Worm (Caenorhabditis elegans) whole organism, mixed stage, embryonic: ENCODE measurements around the gene Y54G2A.32.
"Not testable (repeated sequence)": the region's sequence is repeated elsewhere in the genome, so short reads cannot be mapped to it uniquely, and the experiment has no call there.

Experiments used
- M03D4.4 ChIP-seq: sonication (generic microtip); optimal IDR thresholded peaks from 2 replicates; lab custom pipeline; 2017; ENCODE audit warnings: mild to moderate bottlenecking, missing genetic modification characterization, missing compliant biosample characterization
- bed-3 ChIP-seq: fragments of 200-800 bp; sonication (Bioruptor generic); optimal IDR thresholded peaks from 3 replicates; lab custom pipeline; 2018; ENCODE audit warnings: mild to moderate bottlenecking, missing genetic modification characterization, moderate library complexity, missing compliant biosample characterization
- blmp-1 ChIP-seq: fragments of 150-350 bp; optimal IDR thresholded peaks from 2 replicates; lab custom pipeline; 2014; ENCODE audit warnings: missing biosample characterization, missing genetic modification characterization
- ceh-39 ChIP-seq: fragments of 150-350 bp; optimal IDR thresholded peaks from 2 replicates; lab custom pipeline; 2014; ENCODE audit warnings: missing biosample characterization, missing genetic modification characterization
- ceh-43 ChIP-seq: fragments of 200-800 bp; sonication (Bioruptor generic); optimal IDR thresholded peaks from 2 replicates; lab custom pipeline; 2018; ENCODE audit warnings: mild to moderate bottlenecking, missing genetic modification characterization, moderate library complexity, missing compliant biosample characterization
- ceh-83 ChIP-seq: fragments of 200-800 bp; sonication (Bioruptor generic); optimal IDR thresholded peaks from 2 replicates; lab custom pipeline; 2018; ENCODE audit warnings: mild to moderate bottlenecking, missing genetic modification characterization, missing compliant biosample characterization
- ces-1 ChIP-seq: fragments of 150-350 bp; optimal IDR thresholded peaks from 2 replicates; lab custom pipeline; 2014; ENCODE audit warnings: missing biosample characterization, missing genetic modification reagents, missing genetic modification characterization
- cnd-1 ChIP-seq: fragments of 200-800 bp; sonication (Bioruptor generic); optimal IDR thresholded peaks from 2 replicates; lab custom pipeline; 2018; ENCODE audit warnings: mild to moderate bottlenecking, missing genetic modification characterization, missing compliant biosample characterization
- drap-1 ChIP-seq: fragments of 200-800 bp; sonication (Bioruptor generic); optimal IDR thresholded peaks from 3 replicates; lab custom pipeline; 2018; ENCODE audit warnings: mild to moderate bottlenecking, missing genetic modification characterization, missing compliant biosample characterization
- elt-1 ChIP-seq: sonication (generic microtip); optimal IDR thresholded peaks from 2 replicates; lab custom pipeline; 2017; ENCODE audit warnings: missing genetic modification characterization, mild to moderate bottlenecking, missing compliant biosample characterization, antibody characterized with exemption, moderate library complexity, borderline replicate concordance; ENCODE audit not compliant: insufficient read depth
- elt-3 ChIP-seq: fragments of 150-350 bp; optimal IDR thresholded peaks from 2 replicates; lab custom pipeline; 2014; ENCODE audit warnings: missing biosample characterization, missing genetic modification characterization
- flh-1 ChIP-seq: fragments of 200-800 bp; sonication (Bioruptor generic); optimal IDR thresholded peaks from 2 replicates; lab custom pipeline; 2018; ENCODE audit warnings: mild to moderate bottlenecking, missing genetic modification characterization, moderate library complexity, missing compliant biosample characterization
- ham-2 ChIP-seq: fragments of 200-800 bp; sonication (Bioruptor generic); optimal IDR thresholded peaks from 2 replicates; lab custom pipeline; 2018; ENCODE audit warnings: mild to moderate bottlenecking, missing genetic modification characterization, missing compliant biosample characterization
- hlh-1 ChIP-seq: fragments of 150-350 bp; optimal IDR thresholded peaks from 2 replicates; lab custom pipeline; 2014; ENCODE audit warnings: missing biosample characterization, missing genetic modification reagents, missing genetic modification characterization
- lin-13 ChIP-seq: fragments of 150-350 bp; optimal IDR thresholded peaks from 2 replicates; lab custom pipeline; 2014; ENCODE audit warnings: missing biosample characterization, missing genetic modification characterization
- lin-32 ChIP-seq: fragments of 200-800 bp; sonication (Bioruptor generic); optimal IDR thresholded peaks from 2 replicates; lab custom pipeline; 2018; ENCODE audit warnings: mild to moderate bottlenecking, missing genetic modification characterization, missing compliant biosample characterization
- lsy-2 ChIP-seq: fragments of 150-350 bp; optimal IDR thresholded peaks from 2 replicates; lab custom pipeline; 2014; ENCODE audit warnings: missing biosample characterization, missing genetic modification characterization
- mab-5 ChIP-seq: fragments of 150-350 bp; optimal IDR thresholded peaks from 2 replicates; lab custom pipeline; 2014; ENCODE audit warnings: missing biosample characterization, missing genetic modification characterization
- mep-1 ChIP-seq: fragments of 150-350 bp; optimal IDR thresholded peaks from 2 replicates; lab custom pipeline; 2017; ENCODE audit warnings: missing biosample characterization, missing genetic modification reagents, missing genetic modification characterization, inconsistent platforms
- mls-2 ChIP-seq: sonication (generic microtip); optimal IDR thresholded peaks from 2 replicates; lab custom pipeline; 2016; ENCODE audit warnings: mild to moderate bottlenecking, missing genetic modification characterization, moderate library complexity, missing compliant biosample characterization
- nhr-12 ChIP-seq: fragments of 150-350 bp; optimal IDR thresholded peaks from 2 replicates; lab custom pipeline; 2014; ENCODE audit warnings: missing biosample characterization, missing genetic modification characterization
- nhr-2 ChIP-seq: fragments of 150-350 bp; optimal IDR thresholded peaks from 2 replicates; lab custom pipeline; 2014; ENCODE audit warnings: missing biosample characterization, missing genetic modification characterization
- nhr-237 ChIP-seq: fragments of 150-350 bp; optimal IDR thresholded peaks from 2 replicates; lab custom pipeline; 2014; ENCODE audit warnings: missing biosample characterization, missing genetic modification characterization
- nhr-76 ChIP-seq: sonication (generic microtip); optimal IDR thresholded peaks from 2 replicates; lab custom pipeline; 2017; ENCODE audit warnings: missing biosample characterization, missing genetic modification characterization
- pha-4 ChIP-seq: fragments of 150-350 bp; optimal IDR thresholded peaks from 2 replicates; lab custom pipeline; 2018; ENCODE audit warnings: missing biosample characterization, missing genetic modification reagents, missing genetic modification characterization
- sem-2 ChIP-seq: fragments of 200-800 bp; sonication (Bioruptor generic); optimal IDR thresholded peaks from 2 replicates; lab custom pipeline; 2018; ENCODE audit warnings: mild to moderate bottlenecking, missing genetic modification characterization, missing compliant biosample characterization
- snpc-4 ChIP-seq: fragments of 150-350 bp; optimal IDR thresholded peaks from 2 replicates; lab custom pipeline; 2014; ENCODE audit warnings: missing biosample characterization, missing genetic modification characterization
- sptf-1 ChIP-seq: sonication (generic microtip); optimal IDR thresholded peaks from 2 replicates; lab custom pipeline; 2017; ENCODE audit warnings: mild to moderate bottlenecking, missing genetic modification characterization, moderate library complexity, missing compliant biosample characterization
- tbx-8 ChIP-seq: fragments of 200-800 bp; sonication (Bioruptor generic); optimal IDR thresholded peaks from 2 replicates; lab custom pipeline; 2018; ENCODE audit warnings: mild to moderate bottlenecking, missing genetic modification characterization, moderate library complexity, missing compliant biosample characterization
- unc-120 ChIP-seq: sonication (generic microtip); optimal IDR thresholded peaks from 2 replicates; lab custom pipeline; 2017; ENCODE audit warnings: missing genetic modification characterization, missing compliant biosample characterization; ENCODE audit not compliant: poor library complexity, severe bottlenecking
- unc-39 ChIP-seq: fragments of 150-350 bp; optimal IDR thresholded peaks from 2 replicates; lab custom pipeline; 2014; ENCODE audit warnings: missing biosample characterization, missing genetic modification characterization
- unc-62 ChIP-seq: fragments of 150-350 bp; optimal IDR thresholded peaks from 2 replicates; lab custom pipeline; 2014; ENCODE audit warnings: missing biosample characterization, missing genetic modification reagents, missing genetic modification characterization
- zip-8 ChIP-seq: fragments of 150-350 bp; optimal IDR thresholded peaks from 2 replicates; lab custom pipeline; 2014; ENCODE audit warnings: missing biosample characterization, missing genetic modification characterization
- ztf-11 ChIP-seq: fragments of 150-350 bp; optimal IDR thresholded peaks from 2 replicates; lab custom pipeline; 2014; ENCODE audit warnings: missing biosample characterization, missing genetic modification characterization

The Y54G2A.32 gene

DNA sequence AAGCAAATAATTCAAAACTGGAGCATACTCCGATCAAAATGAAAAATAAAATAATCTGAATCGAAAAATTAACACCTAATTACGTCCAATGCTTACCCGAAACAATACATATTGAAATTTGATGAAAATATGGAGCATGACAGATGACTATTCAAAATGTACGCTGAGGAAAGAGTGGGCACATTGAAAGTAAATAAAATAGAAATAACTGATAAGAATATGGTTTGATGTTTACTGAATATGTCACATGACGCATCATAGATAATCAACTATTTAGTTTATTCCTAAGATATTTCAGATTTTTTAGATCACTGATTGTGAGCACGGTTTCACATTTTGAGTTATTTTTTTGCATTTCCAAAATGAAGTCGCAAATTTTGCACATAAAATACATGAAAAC lies 5.4 kb upstream of the Y54G2A.32 start, which contains the start of gene Y54G2A.52:
TSS of gene Y54G2A.52 (minus strand) at position 348 of the 400 bp plus-strand sequence.
- no peak for TF ChIP-seq lin-32 (GFP tag; lab: Kevin White, UChicago)
- no peak for TF ChIP-seq ham-2 (GFP tag; lab: Kevin White, UChicago)
- no peak for TF ChIP-seq unc-120 (tag; lab: Kevin White, UChicago)
- TF ChIP-seq ceh-39 (tag; lab: Kevin White, UChicago): no peak
- no peak for TF ChIP-seq pha-4 (tag; lab: Kevin White, UChicago)
- TF ChIP-seq mab-5 (tag; lab: Kevin White, UChicago): no peak
- TF ChIP-seq ces-1 (GFP tag; lab: Kevin White, UChicago): no peak
- no peak for TF ChIP-seq unc-39 (tag; lab: Kevin White, UChicago)
- TF ChIP-seq snpc-4: no peak
- TF ChIP-seq lsy-2: no peak
- TF ChIP-seq ztf-11 (tag; lab: Kevin White, UChicago): no peak
- no peak for TF ChIP-seq sem-2 (GFP tag; lab: Kevin White, UChicago)
- no peak for TF ChIP-seq lin-13 (tag; lab: Kevin White, UChicago)
- no peak for TF ChIP-seq cnd-1
- TF ChIP-seq zip-8: no peak
- no peak for TF ChIP-seq flh-1 (GFP tag; lab: Kevin White, UChicago)
- no peak for TF ChIP-seq nhr-2
- no peak for TF ChIP-seq ceh-83 (GFP tag; lab: Kevin White, UChicago)

DNA sequence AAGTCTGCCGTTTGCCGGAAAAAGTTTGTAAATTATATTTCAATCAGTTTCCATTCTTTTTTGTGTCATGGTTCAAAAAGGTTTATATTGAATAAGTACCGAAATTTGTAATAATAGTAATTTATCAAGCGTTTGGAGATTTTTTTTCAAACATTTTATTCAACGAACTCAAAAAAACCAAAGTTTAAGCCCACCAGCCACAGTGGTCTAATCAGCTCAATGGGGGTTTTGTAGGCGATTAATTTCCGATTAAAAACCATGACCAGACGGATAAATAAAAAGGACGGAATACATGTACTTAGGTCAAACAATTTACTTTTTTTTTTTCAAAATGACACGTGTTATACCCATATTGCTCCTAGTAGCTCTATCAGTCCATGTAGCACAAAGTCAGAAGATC lies 4.4 kb upstream of the Y54G2A.32 start, which contains the start of gene Y54G2A.10:
TSS of gene Y54G2A.10 (plus strand) at position 301 of the 400 bp plus-strand sequence.
- no peak for TF ChIP-seq unc-120 (tag; lab: Kevin White, UChicago)
- TF ChIP-seq, all 35 proteins: peak for 0

DNA sequence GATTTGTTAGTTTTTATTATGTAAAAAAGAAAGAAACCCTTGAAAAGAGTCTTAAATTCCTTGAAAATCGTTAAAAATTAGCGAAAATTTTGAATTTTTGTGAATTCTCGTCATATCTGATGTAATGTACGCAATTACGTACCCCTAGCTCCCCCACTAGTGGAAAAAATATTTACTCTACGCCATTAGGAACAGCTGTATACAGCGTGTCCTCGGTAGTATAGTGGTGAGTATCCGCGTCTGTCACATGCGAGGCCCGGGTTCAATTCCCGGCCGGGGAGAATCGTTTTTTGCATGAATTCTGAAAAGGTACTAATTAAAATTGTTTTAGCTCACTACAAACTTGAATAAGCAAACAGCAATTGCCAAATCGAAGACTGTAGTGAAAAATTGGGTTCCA lies 3.9 kb upstream of the Y54G2A.32 start:
- TF ChIP-seq nhr-2 (no peak), sem-2 (GFP tag; lab: Kevin White, UChicago) (no peak), M03D4.4 (tag; lab: Kevin White, UChicago) (no peak), hlh-1 (tag; lab: Kevin White, UChicago) (no peak), drap-1 (GFP tag; lab: Kevin White, UChicago) (no peak), nhr-76 (no peak), blmp-1 (tag; lab: Kevin White, UChicago) (no peak)

DNA sequence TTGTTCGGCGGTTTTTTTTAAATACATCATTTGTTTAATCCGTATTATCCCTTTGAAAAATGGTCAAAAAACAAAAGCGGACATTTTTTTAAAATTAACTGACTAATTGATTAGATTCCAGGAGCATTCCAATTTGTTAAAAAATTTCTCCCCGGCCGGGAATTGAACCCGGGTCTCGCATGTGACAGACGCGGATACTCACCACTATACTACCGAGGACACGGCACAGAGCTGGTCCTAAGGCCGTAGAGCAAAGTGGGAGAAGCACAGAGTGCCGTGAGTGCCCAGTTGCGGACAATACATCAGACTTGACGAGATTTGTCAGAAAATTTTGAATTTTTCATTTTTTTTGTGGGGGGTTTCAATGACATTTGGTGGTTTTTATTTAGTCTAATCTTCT lies 2.7 kb upstream of the Y54G2A.32 start:
- TF ChIP-seq sptf-1 (tag; lab: Kevin White, UChicago) (peak; percentile 29), cnd-1 (peak; percentile 33), sem-2 (GFP tag; lab: Kevin White, UChicago) (no peak), drap-1 (GFP tag; lab: Kevin White, UChicago) (peak; percentile 18), nhr-12 (tag; lab: Kevin White, UChicago) (no peak), ceh-83 (GFP tag; lab: Kevin White, UChicago) (peak; percentile 38), bed-3 (GFP tag; lab: Kevin White, UChicago) (peak; percentile 13), unc-120 (tag; lab: Kevin White, UChicago) (peak; percentile 24)

DNA sequence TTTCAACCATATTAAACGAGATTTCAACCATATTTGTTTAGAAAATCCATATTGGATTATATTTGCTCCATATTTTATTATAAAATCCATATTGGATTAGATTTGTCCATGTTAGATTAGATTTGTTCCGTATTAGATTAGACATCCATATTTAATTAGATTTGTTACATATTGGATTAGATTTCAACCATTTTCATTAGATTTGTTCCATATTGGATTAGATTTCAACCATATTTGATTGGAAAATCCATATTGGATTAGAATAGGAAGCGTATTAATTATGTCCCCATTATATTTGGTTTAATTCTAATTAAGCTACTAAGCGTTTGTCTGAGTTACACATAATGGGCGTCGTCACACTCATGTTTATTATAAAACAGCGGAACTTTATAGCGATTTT lies 2.2 kb upstream of the Y54G2A.32 start, which contains the start of gene Y54G2A.44:
TSS of gene Y54G2A.44 (plus strand) at position 301 of the 400 bp plus-strand sequence.
- TF ChIP-seq snpc-4, nhr-237, nhr-76: not testable (repeated sequence)

DNA sequence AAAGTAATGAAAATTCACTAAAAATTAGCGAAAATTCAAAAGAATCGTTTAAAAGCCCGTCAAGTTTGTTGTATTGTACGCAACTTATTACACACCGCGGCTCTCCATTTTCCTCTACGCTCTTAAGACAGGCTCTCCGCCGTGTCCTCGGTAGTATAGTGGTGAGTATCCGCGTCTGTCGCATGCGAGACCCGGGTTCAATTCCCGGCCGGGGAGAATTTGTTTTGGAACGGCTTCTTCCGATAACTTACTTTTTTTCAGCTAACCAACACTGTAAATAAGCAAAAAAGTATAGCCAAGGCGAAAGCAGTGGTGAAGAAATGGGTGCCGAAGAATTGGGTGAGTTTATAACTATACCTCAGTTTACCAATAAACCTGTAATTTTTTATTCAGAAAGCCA lies 1.6 kb upstream of the Y54G2A.32 start:
- TF ChIP-seq unc-120 (tag; lab: Kevin White, UChicago) (peak; percentile 25), mls-2 (tag; lab: Kevin White, UChicago) (peak; percentile 28), nhr-12 (tag; lab: Kevin White, UChicago) (no peak), lin-32 (GFP tag; lab: Kevin White, UChicago) (peak; percentile 14), nhr-2 (no peak), mep-1 (tag; lab: Kevin White, UChicago) (no peak), sem-2 (GFP tag; lab: Kevin White, UChicago) (peak; percentile 39), elt-1 (tag; lab: Kevin White, UChicago) (no peak), mab-5 (tag; lab: Kevin White, UChicago) (no peak), tbx-8 (peak; percentile 5), sptf-1 (tag; lab: Kevin White, UChicago) (peak; percentile 51), lsy-2 (no peak), ceh-43 (peak; percentile 23), cnd-1 (peak; percentile 42), M03D4.4 (tag; lab: Kevin White, UChicago) (peak; percentile 56), unc-62 (GFP tag; lab: Kevin White, UChicago) (no peak), zip-8 (no peak), ceh-83 (GFP tag; lab: Kevin White, UChicago) (peak; percentile 63), ceh-39 (tag; lab: Kevin White, UChicago) (no peak), elt-3 (no peak)
- TF ChIP-seq, all 35 proteins: peak for 10
